Worm (Caenorhabditis elegans): ENCODE measurements around the gene ugt-48.

The ugt-48 gene

ce11 chrV:5587042-5587441, 39.2 kb upstream of the ugt-48 start (continued):
- TF ChIP-seq nhr-42 (GFP tag; IDR thresholded peaks at IDR 0.05) (no peak), Y75B8A.6 (GFP tag; IDR thresholded peaks at IDR 0.05) (no peak), mep-1 (tag; optimal IDR thresholded peaks at IDR 0.05) (no peak), fos-1 (tag; optimal IDR thresholded peaks at IDR 0.05) (no peak), sdz-12 (GFP tag; optimal IDR thresholded peaks at IDR 0.05) (no peak), cey-2 (tag; optimal IDR thresholded peaks at IDR 0.05; ENCODE audit: borderline replicate concordance, insufficient read depth) (no peak), nhr-10 (tag; optimal IDR thresholded peaks at IDR 0.05) (no peak), vab-7 (GFP tag; IDR thresholded peaks at IDR 0.05) (no peak), hif-1 (tag; optimal IDR thresholded peaks at IDR 0.05) (peak in 1 of 2 experiments; percentile 34), ztf-11 (tag; optimal IDR thresholded peaks at IDR 0.05) (no peak), set-16 (GFP tag; IDR thresholded peaks at IDR 0.05) (peak; percentile 29; the same call in 1 of the 2 replicates), spr-3 (GFP tag; optimal IDR thresholded peaks at IDR 0.05) (peak; percentile 20)

ce11 chrV:5584833-5585232, 37.0 kb upstream of the ugt-48 start, which contains the start of gene CD4.11:
CD4.11 (plus strand) TSS chrV:5585133.
- no peak for TF ChIP-seq ZK337.2 (GFP tag; IDR thresholded peaks at IDR 0.05)
- TF ChIP-seq nhr-11 (tag; optimal IDR thresholded peaks at IDR 0.05) = no peak
- TF ChIP-seq Y75B8A.6 (GFP tag; IDR thresholded peaks at IDR 0.05) = no peak
- TF ChIP-seq ceh-32 (tag; optimal IDR thresholded peaks at IDR 0.05; ENCODE audit: poor library complexity) = no peak
- no peak for TF ChIP-seq lin-29 (GFP tag; IDR thresholded peaks at IDR 0.05)
- no peak for TF ChIP-seq Y105C5A.15 (GFP tag; IDR thresholded peaks at IDR 0.05)

ce11 chrV:5584293-5584776, 36.5 kb upstream of the ugt-48 start, which contains the start of gene pas-6:
pas-6 (minus strand) TSS chrV:5584343.
- TF ChIP-seq zip-11 (GFP tag; IDR thresholded peaks at IDR 0.05) (no peak), mdt-29 (GFP tag; IDR thresholded peaks at IDR 0.05) (no peak), mep-1 (tag; optimal IDR thresholded peaks at IDR 0.05) (peak; percentile 4), egl-43 (GFP tag; IDR thresholded peaks at IDR 0.05) (no peak), lsy-2 (tag; optimal IDR thresholded peaks at IDR 0.05) (peak; percentile 83 to 98), lin-15B (tag; optimal IDR thresholded peaks at IDR 0.05) (no peak), lin-38 (GFP tag; IDR thresholded peaks at IDR 0.05) (peak; percentile 53), mes-2 (tag; optimal IDR thresholded peaks at IDR 0.05; ENCODE audit: poor library complexity, severe bottlenecking) (peak; percentile 45), dpl-1 (GFP tag; optimal IDR thresholded peaks at IDR 0.05) (peak; percentile 42), nhr-111 (GFP tag; optimal IDR thresholded peaks at IDR 0.05) (no peak), daf-16 (GFP tag; optimal IDR thresholded peaks at IDR 0.05) (no peak), daf-16 (tag; optimal IDR thresholded peaks at IDR 0.05) (no peak), nhr-6 (tag; optimal IDR thresholded peaks at IDR 0.05) (peak; percentile 9), ceh-62 (tag; optimal IDR thresholded peaks at IDR 0.05) (no peak), T20F7.1 (GFP tag; optimal IDR thresholded peaks at IDR 0.05) (peak; percentile 11)

- TF ChIP-seq skn-1 (tag; optimal IDR thresholded peaks at IDR 0.05) = no peak
- TF ChIP-seq nhr-6 (tag; optimal IDR thresholded peaks at IDR 0.05) = no peak
- peak; percentile 54; the same call in 1 of the 2 replicates for TF ChIP-seq snpc-1.2 (GFP tag; IDR thresholded peaks at IDR 0.05)
- no peak for TF ChIP-seq spr-1 (tag; optimal IDR thresholded peaks at IDR 0.05)
- TF ChIP-seq aha-1 (tag) = peak; percentile 52
- no peak for TF ChIP-seq D1046.2 (GFP tag; IDR thresholded peaks at IDR 0.05)
- peak; percentile 40 for TF ChIP-seq mep-1 (tag; optimal IDR thresholded peaks at IDR 0.05)
- TF ChIP-seq unc-39 (tag; optimal IDR thresholded peaks at IDR 0.05) = no peak
- TF ChIP-seq nhr-41 (GFP tag; IDR thresholded peaks at IDR 0.05) = no peak
- TF ChIP-seq lin-39 (tag; optimal IDR thresholded peaks at IDR 0.05) = no peak
- 0 out of 2 replicates have a peak, but pooled peaks have one; percentile 31 for TF ChIP-seq lin-38 (GFP tag; IDR thresholded peaks at IDR 0.05)
- no peak for TF ChIP-seq lir-3 (tag; optimal IDR thresholded peaks at IDR 0.05)
- 0 out of 2 replicates have a peak, but pooled peaks have one; percentile 12 for TF ChIP-seq ctbp-1 (GFP tag; IDR thresholded peaks at IDR 0.05)
- TF ChIP-seq nhr-42 (GFP tag; IDR thresholded peaks at IDR 0.05) = no peak
- no peak for TF ChIP-seq mxl-3 (GFP tag; optimal IDR thresholded peaks at IDR 0.05)
- no peak for TF ChIP-seq fkh-10 (GFP tag; optimal IDR thresholded peaks at IDR 0.05)
- TF ChIP-seq sdz-12 (GFP tag; optimal IDR thresholded peaks at IDR 0.05) = no peak
- no peak for TF ChIP-seq madf-5 (GFP tag; IDR thresholded peaks at IDR 0.05)
- no peak for TF ChIP-seq hlh-30 (tag; optimal IDR thresholded peaks at IDR 0.05; ENCODE audit: insufficient read depth)
- no peak for TF ChIP-seq nhr-10 (tag; optimal IDR thresholded peaks at IDR 0.05)
- no peak for TF ChIP-seq snpc-4 (tag; optimal IDR thresholded peaks at IDR 0.05)
- TF ChIP-seq ama-1 (optimal IDR thresholded peaks at IDR 0.05) = peak; percentile 83
Measured at ce11 chrV:5582860-5583259, 35.0 kb upstream of the ugt-48 start.
